Fruit fly (Drosophila melanogaster): ENCODE data around the gene CG4607.

Gene CG4607

DNA sequence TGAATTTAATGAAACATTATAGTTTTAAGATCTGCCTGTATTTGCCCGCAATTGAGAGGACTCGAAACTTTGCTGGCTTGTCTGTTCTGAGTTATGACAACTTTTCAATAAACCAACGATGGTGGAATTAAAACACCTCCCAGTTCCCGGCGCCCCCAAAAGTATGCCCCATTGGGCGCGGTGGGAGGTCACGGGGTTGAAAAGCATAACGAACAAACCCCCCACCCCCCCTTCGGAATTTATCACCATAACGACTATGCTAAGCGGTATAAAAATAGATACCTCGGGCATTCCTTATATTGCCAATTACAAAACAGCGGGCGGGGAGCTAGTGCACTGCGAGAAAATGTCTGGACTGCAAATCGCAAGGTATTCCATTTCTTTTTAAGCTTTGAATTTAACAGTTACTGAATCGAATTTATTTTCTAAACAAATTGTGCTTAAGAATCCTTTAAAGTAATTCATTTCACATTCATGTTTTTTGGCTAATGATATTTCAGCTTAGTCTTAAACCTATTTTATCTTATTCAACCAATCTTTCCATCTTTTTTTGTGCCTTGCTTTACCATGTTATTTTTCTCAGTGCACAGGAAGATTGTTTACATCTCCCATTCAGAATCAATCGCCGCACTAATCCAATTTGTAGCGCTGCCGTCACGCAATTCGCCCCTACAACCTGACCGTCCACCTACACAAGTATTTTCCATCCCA, 32.2 kb downstream of the CG4607 start:
- TF ChIP-seq h (optimal IDR thresholded peaks at IDR 0.05): no peak
- TF ChIP-seq Myc (optimal IDR thresholded peaks at IDR 0.05): no peak
- TF ChIP-seq psq (optimal IDR thresholded peaks at IDR 0.05): no peak
- no peak for TF ChIP-seq Sin3A (optimal IDR thresholded peaks at IDR 0.05)
- no peak for TF ChIP-seq insv (optimal IDR thresholded peaks at IDR 0.05)
- no peak for TF ChIP-seq ttk (optimal IDR thresholded peaks at IDR 0.05)

DNA sequence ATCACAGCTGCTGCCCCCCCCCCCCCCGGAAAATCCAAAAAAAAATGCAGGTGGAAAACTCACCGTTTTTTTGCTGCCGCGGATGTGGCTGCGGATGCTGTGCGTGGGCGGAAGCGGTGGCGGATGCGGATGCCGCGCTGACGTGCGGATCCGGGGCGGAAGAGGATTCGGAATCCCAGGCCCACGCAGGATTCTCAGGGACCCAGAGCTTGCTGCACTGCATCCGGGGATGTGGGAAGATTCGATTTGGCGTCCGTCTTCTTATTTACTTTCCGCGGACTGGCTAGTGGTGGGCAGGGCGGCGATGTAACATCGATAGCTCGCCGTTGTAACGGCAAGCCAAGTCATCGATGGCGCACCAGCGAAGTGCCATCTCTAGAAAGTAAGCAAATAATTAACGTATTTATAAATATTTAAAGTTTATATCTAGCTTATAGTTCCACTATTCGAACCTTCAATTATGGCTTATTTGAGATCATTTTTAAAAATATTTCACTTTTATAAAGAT, 32.9 kb downstream of the CG4607 start, which contains the start of gene CG4615:
Gene CG4615 (minus strand): TSS at position 288 of the 508 bp plus-strand sequence.
- TF ChIP-seq ttk (optimal IDR thresholded peaks at IDR 0.05): no peak
- TF ChIP-seq insv (optimal IDR thresholded peaks at IDR 0.05): no peak
- TF ChIP-seq psq (optimal IDR thresholded peaks at IDR 0.05): no peak
- no peak for TF ChIP-seq Sin3A (optimal IDR thresholded peaks at IDR 0.05)
- no peak for TF ChIP-seq h (optimal IDR thresholded peaks at IDR 0.05)
- no peak for TF ChIP-seq Myc (optimal IDR thresholded peaks at IDR 0.05)

- no peak for TF ChIP-seq insv (optimal IDR thresholded peaks at IDR 0.05)
- TF ChIP-seq h (optimal IDR thresholded peaks at IDR 0.05): no peak
- TF ChIP-seq psq (optimal IDR thresholded peaks at IDR 0.05): no peak
- TF ChIP-seq Myc (optimal IDR thresholded peaks at IDR 0.05): no peak
- TF ChIP-seq ttk (optimal IDR thresholded peaks at IDR 0.05): no peak
- TF ChIP-seq Sin3A (optimal IDR thresholded peaks at IDR 0.05): no peak
These were observed 35.3 kb downstream of the CG4607 start, which contains the start of the genes CG4617 and CG8300 for dm6 chrX:7104400-7105068. Gene CG4617 (minus strand): TSS chrX:7104491. Gene CG8300 (plus strand): TSS chrX:7104885.

- no peak for TF ChIP-seq Myc (optimal IDR thresholded peaks at IDR 0.05)
- TF ChIP-seq h (optimal IDR thresholded peaks at IDR 0.05): no peak
- no peak for TF ChIP-seq insv (optimal IDR thresholded peaks at IDR 0.05)
- TF ChIP-seq psq (optimal IDR thresholded peaks at IDR 0.05): no peak
These were observed 36.3 kb downstream of the CG4607 start for dm6 chrX:7105533-7105932.

- no peak for TF ChIP-seq psq (optimal IDR thresholded peaks at IDR 0.05)
- TF ChIP-seq insv (optimal IDR thresholded peaks at IDR 0.05): no peak
- TF ChIP-seq ttk (optimal IDR thresholded peaks at IDR 0.05): no peak
- no peak for TF ChIP-seq h (optimal IDR thresholded peaks at IDR 0.05)
- no peak for TF ChIP-seq Sin3A (optimal IDR thresholded peaks at IDR 0.05)
- TF ChIP-seq Myc (optimal IDR thresholded peaks at IDR 0.05): no peak
These were observed 40.8 kb downstream of the CG4607 start, which contains the start of gene fz4 for dm6 chrX:7109793-7110606. Gene fz4 (minus strand): TSS chrX:7110321.

dm6 chrX:7110890-7111289, 41.7 kb downstream of the CG4607 start:
- TF ChIP-seq Sin3A (optimal IDR thresholded peaks at IDR 0.05) (no peak), insv (optimal IDR thresholded peaks at IDR 0.05) (no peak), h (optimal IDR thresholded peaks at IDR 0.05) (no peak), ttk (optimal IDR thresholded peaks at IDR 0.05) (no peak), psq (optimal IDR thresholded peaks at IDR 0.05) (no peak), Myc (optimal IDR thresholded peaks at IDR 0.05) (no peak)

DNA sequence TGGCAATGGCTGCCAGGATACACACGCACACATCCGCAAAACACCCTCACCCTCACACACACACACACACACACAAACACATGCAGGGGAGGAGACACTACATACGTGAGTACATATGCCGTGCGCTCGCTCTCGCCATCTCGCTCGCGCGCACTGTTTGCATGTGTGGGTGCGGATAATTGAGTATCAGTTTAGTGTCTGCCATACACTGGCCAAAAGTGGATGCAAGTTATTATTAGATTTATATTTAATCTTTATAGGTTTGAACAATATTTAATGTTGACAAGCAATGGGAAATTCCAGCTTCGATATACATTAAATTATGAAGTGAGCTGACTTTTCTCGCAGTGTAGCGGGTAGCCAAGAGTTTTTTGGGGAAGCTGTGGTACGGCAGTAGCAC, 48.5 kb downstream of the CG4607 start:
- TF ChIP-seq psq (optimal IDR thresholded peaks at IDR 0.05) (no peak), Sin3A (optimal IDR thresholded peaks at IDR 0.05) (no peak), h (optimal IDR thresholded peaks at IDR 0.05) (no peak), ttk (optimal IDR thresholded peaks at IDR 0.05) (no peak), Myc (optimal IDR thresholded peaks at IDR 0.05) (no peak), insv (optimal IDR thresholded peaks at IDR 0.05) (no peak)

dm6 chrX:7120168-7120567, 51.0 kb downstream of the CG4607 start:
- TF ChIP-seq Myc (optimal IDR thresholded peaks at IDR 0.05): no peak
- TF ChIP-seq Sin3A (optimal IDR thresholded peaks at IDR 0.05): no peak
- TF ChIP-seq insv (optimal IDR thresholded peaks at IDR 0.05): no peak
- no peak for TF ChIP-seq h (optimal IDR thresholded peaks at IDR 0.05)
- TF ChIP-seq ttk (optimal IDR thresholded peaks at IDR 0.05): no peak
- TF ChIP-seq psq (optimal IDR thresholded peaks at IDR 0.05): no peak

- TF ChIP-seq psq (optimal IDR thresholded peaks at IDR 0.05): no peak
- no peak for TF ChIP-seq Sin3A (optimal IDR thresholded peaks at IDR 0.05)
- TF ChIP-seq Myc (optimal IDR thresholded peaks at IDR 0.05): no peak
- TF ChIP-seq insv (optimal IDR thresholded peaks at IDR 0.05): no peak
- no peak for TF ChIP-seq h (optimal IDR thresholded peaks at IDR 0.05)
- no peak for TF ChIP-seq ttk (optimal IDR thresholded peaks at IDR 0.05)
These were observed 52.8 kb downstream of the CG4607 start for dm6 chrX:7122002-7122401.

Data from Kc167 (cell line).